Fruit fly (Drosophila melanogaster) whole organism, embryonic: ENCODE results near the gene CG32668.

ENCODE experiments used
- ATbp ChIP-seq: fragments of 200-800 bp; sonication (Bioruptor generic); optimal IDR thresholded peaks from 2 replicates; lab custom pipeline; 2017; ENCODE audit warnings: missing biosample characterization, mild to moderate bottlenecking, missing genetic modification characterization, missing genetic modification reagents
- B-H1 ChIP-seq: fragments of 200-800 bp; sonication (Bioruptor generic); IDR thresholded peaks from 3 replicates; pipeline ENCODE4 v1.3.6; 2022; ENCODE audit warnings: missing biosample characterization, missing genetic modification characterization
- CG10431 ChIP-seq: fragments of 200-800 bp; sonication (Bioruptor generic); optimal IDR thresholded peaks from 3 replicates; lab custom pipeline; 2018; ENCODE audit warnings: missing biosample characterization, mild to moderate bottlenecking, missing genetic modification characterization
- CG11723 ChIP-seq: fragments of 200-800 bp; sonication (Bioruptor generic); optimal IDR thresholded peaks from 2 replicates; lab custom pipeline; 2017; ENCODE audit warnings: missing biosample characterization, mild to moderate bottlenecking, missing genetic modification characterization
- CG13894 ChIP-seq: fragments of 200-800 bp; sonication (Bioruptor generic); optimal IDR thresholded peaks from 3 replicates; lab custom pipeline; 2018; ENCODE audit warnings: missing biosample characterization, mild to moderate bottlenecking, missing genetic modification characterization, moderate library complexity
- CG14710 ChIP-seq: fragments of 200-800 bp; sonication (Bioruptor generic); optimal IDR thresholded peaks from 3 replicates; lab custom pipeline; 2019; ENCODE audit warnings: missing biosample characterization, mild to moderate bottlenecking, missing genetic modification characterization, moderate library complexity
- CG14965 ChIP-seq: fragments of 200-800 bp; sonication (Bioruptor generic); optimal IDR thresholded peaks from 2 replicates; lab custom pipeline; 2016; ENCODE audit warnings: missing biosample characterization, missing genetic modification characterization, borderline replicate concordance
- CG15479 ChIP-seq: fragments of 200-800 bp; sonication (Bioruptor generic); optimal IDR thresholded peaks from 3 replicates; lab custom pipeline; 2019; ENCODE audit warnings: missing biosample characterization, mild to moderate bottlenecking, missing genetic modification characterization, moderate library complexity
- CG16779 ChIP-seq: fragments of 200-800 bp; sonication (Bioruptor generic); IDR thresholded peaks from 2 replicates; pipeline ENCODE4 v1.3.6; 2022; ENCODE audit warnings: missing biosample characterization, missing genetic modification characterization
- CG16813 ChIP-seq: fragments of 200-800 bp; sonication (Bioruptor generic); IDR thresholded peaks from 3 replicates; pipeline ENCODE4 v1.3.6; 2022; ENCODE audit warnings: missing biosample characterization, missing genetic modification characterization; ENCODE audit not compliant: partially characterized antibody
- CG17829 ChIP-seq: fragments of 200-800 bp; optimal IDR thresholded peaks from 2 replicates; lab custom pipeline; 2019; ENCODE audit warnings: missing biosample characterization, mild to moderate bottlenecking, missing genetic modification characterization, moderate library complexity
- CG1832 ChIP-seq: fragments of 200-800 bp; sonication (Bioruptor generic); optimal IDR thresholded peaks from 2 replicates; lab custom pipeline; 2017; ENCODE audit warnings: missing biosample characterization, mild to moderate bottlenecking, missing genetic modification characterization, inconsistent platforms
- CG30020 ChIP-seq: fragments of 200-800 bp; optimal IDR thresholded peaks from 2 replicates; lab custom pipeline; 2019; ENCODE audit warnings: missing biosample characterization, mild to moderate bottlenecking, missing genetic modification characterization, moderate library complexity
- CG32532 ChIP-seq: fragments of 200-800 bp; sonication (Bioruptor generic); IDR thresholded peaks from 2 replicates; pipeline ENCODE4 v1.3.6; 2022; ENCODE audit warnings: missing biosample characterization, missing genetic modification characterization
- CG3847 ChIP-seq: fragments of 200-800 bp; sonication (Bioruptor generic); IDR thresholded peaks from 2 replicates; pipeline ENCODE4 v1.3.6; 2022; ENCODE audit warnings: missing biosample characterization, missing genetic modification characterization
- CG43689 ChIP-seq: fragments of 200-800 bp; sonication (Bioruptor generic); IDR thresholded peaks from 2 replicates; pipeline ENCODE4 v1.3.6; 2022; ENCODE audit warnings: missing biosample characterization, missing genetic modification characterization
- CG4617 ChIP-seq: fragments of 200-800 bp; sonication (Bioruptor generic); optimal IDR thresholded peaks from 3 replicates; lab custom pipeline; 2016; ENCODE audit warnings: missing biosample characterization, missing genetic modification characterization, borderline replicate concordance
- CG6254 ChIP-seq: fragments of 200-800 bp; sonication (Bioruptor generic); optimal IDR thresholded peaks from 3 replicates; lab custom pipeline; 2017; ENCODE audit warnings: mild to moderate bottlenecking, missing biosample characterization, missing genetic modification reagents, missing genetic modification characterization
- CG7745 ChIP-seq: fragments of 200-800 bp; sonication (Bioruptor generic); optimal IDR thresholded peaks from 2 replicates; lab custom pipeline; 2018; ENCODE audit warnings: missing biosample characterization, mild to moderate bottlenecking, missing genetic modification characterization, moderate library complexity
- CG7963 ChIP-seq: fragments of 200-800 bp; sonication (Bioruptor generic); IDR thresholded peaks from 3 replicates; pipeline ENCODE4 v1.3.6; 2022; ENCODE audit warnings: missing biosample characterization, missing genetic modification characterization; ENCODE audit not compliant: partially characterized antibody
- CG9215 ChIP-seq: fragments of 200-800 bp; sonication (Bioruptor generic); IDR thresholded peaks from 2 replicates; pipeline ENCODE4 v1.3.6; 2022; ENCODE audit warnings: missing biosample characterization, missing genetic modification characterization
- CG9797 ChIP-seq: fragments of 200-800 bp; sonication (Bioruptor generic); optimal IDR thresholded peaks from 3 replicates; lab custom pipeline; 2018; ENCODE audit warnings: missing biosample characterization, mild to moderate bottlenecking, missing genetic modification characterization
- Chrac-16 ChIP-seq: fragments of 200-800 bp; sonication (Bioruptor generic); optimal IDR thresholded peaks from 3 replicates; lab custom pipeline; 2016; ENCODE audit warnings: missing biosample characterization, missing genetic modification characterization
- D19A ChIP-seq: fragments of 200-800 bp; optimal IDR thresholded peaks from 3 replicates; lab custom pipeline; 2019; ENCODE audit warnings: missing biosample characterization, mild to moderate bottlenecking, missing genetic modification characterization, moderate library complexity
- Dad ChIP-seq: fragments of 200-800 bp; sonication (Bioruptor generic); optimal IDR thresholded peaks from 3 replicates; lab custom pipeline; 2016; ENCODE audit warnings: missing biosample characterization, missing genetic modification characterization
- Doc3 ChIP-seq: fragments of 200-800 bp; sonication (Bioruptor generic); IDR thresholded peaks from 3 replicates; pipeline ENCODE4 v1.3.6; 2022; ENCODE audit warnings: missing biosample characterization, missing genetic modification characterization; ENCODE audit not compliant: partially characterized antibody
- E2f2 ChIP-seq: fragments of 200-800 bp; sonication (Bioruptor generic); IDR thresholded peaks from 2 replicates; pipeline ENCODE4 v1.3.6; 2022; ENCODE audit warnings: missing biosample characterization, missing genetic modification characterization
- Fer3 ChIP-seq: fragments of 200-800 bp; sonication (Bioruptor generic); optimal IDR thresholded peaks from 2 replicates; lab custom pipeline; 2018; ENCODE audit warnings: missing biosample characterization, mild to moderate bottlenecking, missing genetic modification characterization, moderate library complexity
- Hr3 ChIP-seq: fragments of 200-800 bp; sonication (Bioruptor generic); optimal IDR thresholded peaks from 3 replicates; lab custom pipeline; 2016; ENCODE audit warnings: missing biosample characterization, missing genetic modification characterization
- Hr39 ChIP-seq: fragments of >200 bp; optimal IDR thresholded peaks from 2 replicates; lab custom pipeline; 2017
- Sin3A ChIP-seq: fragments of >200 bp; optimal IDR thresholded peaks from 2 replicates; lab custom pipeline; 2018
- ato ChIP-seq: fragments of 200-800 bp; sonication (Bioruptor generic); IDR thresholded peaks from 2 replicates; pipeline ENCODE4 v1.3.6; 2022; ENCODE audit warnings: missing biosample characterization, missing genetic modification characterization; ENCODE audit not compliant: partially characterized antibody
- az2 ChIP-seq: fragments of 200-800 bp; sonication (Bioruptor generic); optimal IDR thresholded peaks from 3 replicates; lab custom pipeline; 2016; ENCODE audit warnings: missing biosample characterization, missing genetic modification characterization
- br ChIP-seq: fragments of >200 bp; optimal IDR thresholded peaks from 2 replicates; lab custom pipeline; 2017
- cad ChIP-seq: fragments of >200 bp; optimal IDR thresholded peaks from 2 replicates; lab custom pipeline; 2017; ENCODE audit warnings: missing biosample characterization, missing genetic modification characterization
- chm ChIP-seq: fragments of 200-800 bp; sonication (Bioruptor generic); IDR thresholded peaks from 2 replicates; pipeline ENCODE4 v1.3.6; 2022; ENCODE audit warnings: missing biosample characterization, missing genetic modification characterization
- ci ChIP-seq: fragments of 200-800 bp; sonication (Bioruptor generic); IDR thresholded peaks from 3 replicates; pipeline ENCODE4 v1.3.6; 2022; ENCODE audit warnings: missing biosample characterization, missing genetic modification characterization
- da ChIP-seq: fragments of 200-800 bp; sonication (Bioruptor generic); optimal IDR thresholded peaks from 2 replicates; lab custom pipeline; 2016; ENCODE audit warnings: missing biosample characterization, missing genetic modification characterization
- en ChIP-seq: fragments of 200-800 bp; sonication (Bioruptor generic); optimal IDR thresholded peaks from 2 replicates; lab custom pipeline; 2016; ENCODE audit warnings: missing biosample characterization, missing genetic modification characterization
- fd102C ChIP-seq: fragments of 200-800 bp; sonication (Bioruptor generic); optimal IDR thresholded peaks from 2 replicates; lab custom pipeline; 2018; ENCODE audit warnings: missing biosample characterization, mild to moderate bottlenecking, missing genetic modification characterization, moderate library complexity
- gcm2 ChIP-seq: fragments of 200-800 bp; sonication (Bioruptor generic); optimal IDR thresholded peaks from 2 replicates; lab custom pipeline; 2016; ENCODE audit warnings: missing biosample characterization, missing genetic modification characterization
- hb ChIP-seq: fragments of 200-800 bp; sonication (Bioruptor generic); IDR thresholded peaks from 3 replicates; pipeline ENCODE4 v1.3.6; 2022; ENCODE audit warnings: missing biosample characterization, missing genetic modification characterization; ENCODE audit not compliant: partially characterized antibody
- hbn ChIP-seq: fragments of 200-800 bp; sonication (Bioruptor generic); IDR thresholded peaks from 2 replicates; pipeline ENCODE4 v1.3.6; 2022; ENCODE audit warnings: missing biosample characterization, missing genetic modification characterization; ENCODE audit not compliant: partially characterized antibody
- lilli ChIP-seq: fragments of 200-800 bp; sonication (Bioruptor generic); optimal IDR thresholded peaks from 3 replicates; lab custom pipeline; 2016; ENCODE audit warnings: missing biosample characterization, missing genetic modification characterization
- maf-S ChIP-seq: fragments of 200-800 bp; sonication (Bioruptor generic); optimal IDR thresholded peaks from 2 replicates; lab custom pipeline; 2016; ENCODE audit warnings: missing biosample characterization, missing genetic modification characterization
- repo ChIP-seq: fragments of 200-800 bp; sonication (Bioruptor generic); optimal IDR thresholded peaks from 2 replicates; lab custom pipeline; 2016; ENCODE audit warnings: missing biosample characterization, missing genetic modification characterization
- sens-2 ChIP-seq: fragments of 200-800 bp; sonication (Bioruptor generic); IDR thresholded peaks from 2 replicates; pipeline ENCODE4 v1.3.6; 2022; ENCODE audit warnings: missing biosample characterization, missing genetic modification characterization
- shn ChIP-seq: fragments of 200-800 bp; sonication (Bioruptor generic); optimal IDR thresholded peaks from 3 replicates; lab custom pipeline; 2016; ENCODE audit warnings: missing biosample characterization, missing genetic modification characterization
- tll ChIP-seq, 2 experiments: fragments of 200-800 bp in 1 of 2; fragments of >200 bp in 1 of 2; sonication (Bioruptor generic) in 1 of 2; optimal IDR thresholded peaks; 2 replicates each; lab custom pipeline; 2017 to 2019; ENCODE audit warnings: missing biosample characterization in 2 of 2, missing genetic modification characterization in 2 of 2, mild to moderate bottlenecking in 1 of 2, moderate library complexity in 1 of 2
- tna ChIP-seq: fragments of 200-800 bp; sonication (Bioruptor generic); IDR thresholded peaks from 2 replicates; pipeline ENCODE4 v1.3.6; 2022; ENCODE audit warnings: missing biosample characterization, missing genetic modification characterization; ENCODE audit not compliant: partially characterized antibody

The CG32668 gene

DNA sequence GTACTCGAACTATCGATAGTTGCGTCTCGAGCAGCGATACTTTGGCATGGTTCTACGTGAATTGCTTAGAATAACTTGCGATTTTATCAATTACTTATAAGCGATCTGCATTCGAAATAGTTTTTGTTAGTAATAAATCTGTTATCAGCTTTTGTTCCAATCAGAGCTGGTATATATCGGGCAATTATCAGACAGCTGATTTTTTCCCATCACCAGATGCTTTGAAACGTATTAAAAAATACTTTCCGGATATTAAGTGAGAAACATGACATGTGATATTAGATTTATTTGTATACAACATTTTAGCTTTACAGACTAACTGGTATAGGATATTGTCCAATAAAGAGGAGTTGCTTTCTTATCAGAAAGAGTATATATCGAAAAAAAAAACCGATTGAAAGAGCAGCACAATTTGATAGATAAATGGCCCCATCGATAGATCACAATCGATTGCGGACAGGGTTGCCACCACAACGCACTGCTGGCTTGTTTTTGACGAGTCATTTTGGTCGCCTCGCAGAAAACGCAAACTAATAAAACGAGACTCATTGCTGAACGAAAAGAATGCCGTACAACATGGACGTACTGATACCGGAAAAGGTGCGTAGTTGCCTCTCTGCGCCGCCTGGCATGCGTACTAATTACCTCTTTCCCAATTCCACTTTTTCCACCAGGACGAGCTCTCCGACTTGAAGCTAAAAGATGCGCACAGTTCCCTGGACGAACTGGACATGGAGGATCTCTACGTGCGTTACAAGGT, 34.6 kb downstream of the CG32668 start, which contains the start of gene Rpt3 (continued):
- TF ChIP-seq CG14965 (GFP tag; lab: Kevin White, UChicago) (no peak), Hr39 (lab: Kevin White, UChicago) (no peak), Sin3A (lab: Kevin White, UChicago) (peak; percentile 79), lilli (peak; percentile 24), shn (GFP tag; lab: Kevin White, UChicago) (no peak), Doc3 (GFP tag; lab: Robert Waterston, UW) (peak; percentile 75), chm (GFP tag; lab: Robert Waterston, UW) (no peak), CG10431 (GFP tag; lab: Kevin White, UChicago) (no peak), CG17829 (no peak), CG4617 (peak; percentile 43), CG14710 (tag; lab: Kevin White, UChicago) (peak; percentile 99), CG1832 (GFP tag; lab: Kevin White, UChicago) (no peak), E2f2 (GFP tag; lab: Robert Waterston, UW) (0 out of 2 replicates have a peak, but pooled peaks have one; percentile 6), CG43689 (GFP tag; lab: Robert Waterston, UW) (no peak), CG16813 (GFP tag; lab: Robert Waterston, UW) (peak; percentile 85), CG6254 (GFP tag; lab: Kevin White, UChicago) (no peak), Fer3 (no peak), CG9215 (GFP tag; lab: Robert Waterston, UW) (no peak), CG7745 (no peak), az2 (GFP tag; lab: Kevin White, UChicago) (no peak), Dad (GFP tag; lab: Kevin White, UChicago) (no peak), hb (peak; percentile 72; the same call in 2 of the 3 replicates), B-H1 (no peak), en (GFP tag; lab: Kevin White, UChicago) (no peak), CG30020 (peak; percentile 27), CG11723 (GFP tag; lab: Kevin White, UChicago) (no peak), CG15479 (GFP tag; lab: Kevin White, UChicago) (no peak), maf-S (GFP tag; lab: Kevin White, UChicago) (no peak), CG7963 (peak; percentile 56), D19A (tag; lab: Kevin White, UChicago) (no peak), CG3847 (GFP tag; lab: Robert Waterston, UW) (no peak), br (lab: Kevin White, UChicago) (no peak), tll (GFP tag; optimal IDR thresholded peaks at IDR 0.05; lab: Kevin White, UChicago) (no peak), ato (peak; percentile 43; the same call in 1 of the 2 replicates), repo (GFP tag; lab: Kevin White, UChicago) (no peak), CG16779 (GFP tag; lab: Robert Waterston, UW) (no peak), ci (GFP tag; lab: Robert Waterston, UW) (no peak), da (GFP tag; lab: Kevin White, UChicago) (no peak), cad (GFP tag; lab: Kevin White, UChicago) (no peak), hbn (GFP tag; lab: Robert Waterston, UW) (peak; percentile 63), tna (GFP tag; lab: Robert Waterston, UW) (no peak), CG9797 (GFP tag; lab: Kevin White, UChicago) (peak; percentile 14), Chrac-16 (GFP tag; lab: Kevin White, UChicago) (no peak), CG32532 (GFP tag; lab: Robert Waterston, UW) (0 out of 2 replicates have a peak, but pooled peaks have one; percentile 8), ATbp (GFP tag; lab: Kevin White, UChicago) (no peak), Hr3 (GFP tag; lab: Kevin White, UChicago) (no peak), fd102C (GFP tag; lab: Kevin White, UChicago) (no peak), gcm2 (GFP tag; lab: Kevin White, UChicago) (no peak), sens-2 (GFP tag; lab: Robert Waterston, UW) (no peak), CG13894 (tag; lab: Kevin White, UChicago) (no peak)
